ENCODE assay signal across 5 fruit fly cellular contexts in genomic region chrX:8037334-8037733, dm6.
TF ChIP-seq lines count a peak whose summit lies in the region.

TSS of gene CG2233 (minus strand) at chrX:8037517.

- no peak for TF ChIP-seq CTCF in whole organism, embryonic (GFP tag; optimal IDR thresholded peaks at IDR 0.05; lab: Kevin White, UChicago)

TF ChIP-seq in whole organism, adult, 20 proteins besides CTCF, POLR2A, EP300 and RAD21:
- peak; percentile 83 for TF ChIP-seq cic (GFP tag; optimal IDR thresholded peaks at IDR 0.05; lab: Kevin White, UChicago)
- TF ChIP-seq CG12768 (GFP tag; optimal IDR thresholded peaks at IDR 0.05; lab: Kevin White, UChicago), result no peak
- no peak for TF ChIP-seq ovo (GFP tag; optimal IDR thresholded peaks at IDR 0.05; lab: Kevin White, UChicago)
- peak; percentile 73 for TF ChIP-seq tj (GFP tag; optimal IDR thresholded peaks at IDR 0.05; lab: Kevin White, UChicago)
- TF ChIP-seq CG33017 (tag; optimal IDR thresholded peaks at IDR 0.05; lab: Kevin White, UChicago), result no peak
TF ChIP-seq in whole organism, adult: peak in this region for 2.

TF ChIP-seq in whole organism, embryonic, 481 proteins besides CTCF, POLR2A, EP300 and RAD21:
- TF ChIP-seq CG3847 (GFP tag; IDR thresholded peaks at IDR 0.05; lab: Robert Waterston, UW), result no peak
- TF ChIP-seq NK7.1 (GFP tag; optimal IDR thresholded peaks at IDR 0.05; lab: Kevin White, UChicago), result no peak
- TF ChIP-seq CG1024 (GFP tag; IDR thresholded peaks at IDR 0.05; lab: Robert Waterston, UW), result no peak
- 0 out of 3 replicates have a peak, but pooled peaks have one; percentile 36 for TF ChIP-seq CG6791 (GFP tag; IDR thresholded peaks at IDR 0.05; lab: Robert Waterston, UW; ENCODE audit: partially characterized antibody)
- 0 out of 3 replicates have a peak, but pooled peaks have one; percentile 15 for TF ChIP-seq zfh1 (GFP tag; IDR thresholded peaks at IDR 0.05; lab: Robert Waterston, UW)
- TF ChIP-seq crol (GFP tag; IDR thresholded peaks at IDR 0.05; lab: Robert Waterston, UW), result no peak
- 0 out of 3 replicates have a peak, but pooled peaks have one; percentile 14 for TF ChIP-seq CG2889 (GFP tag; IDR thresholded peaks at IDR 0.05; lab: Robert Waterston, UW)
- TF ChIP-seq CG34376 (GFP tag; optimal IDR thresholded peaks at IDR 0.05; lab: Kevin White, UChicago), result peak; percentile 42
- TF ChIP-seq sug (tag; optimal IDR thresholded peaks at IDR 0.05; lab: Kevin White, UChicago), result peak; percentile 10

TF ChIP-seq in whole organism, prepupa, 60 proteins besides CTCF, POLR2A, EP300 and RAD21:
- TF ChIP-seq CG6792 (GFP tag; optimal IDR thresholded peaks at IDR 0.05; lab: Kevin White, UChicago) (no peak), svp (GFP tag; lab: Kevin White, UChicago) (peak; percentile 76)

TF ChIP-seq in whole organism, pupa, 21 proteins besides CTCF, POLR2A, EP300 and RAD21:
- no peak for TF ChIP-seq CG10348 (GFP tag; IDR thresholded peaks at IDR 0.05; lab: Robert Waterston, UW)
- 0 out of 3 replicates have a peak, but pooled peaks have one; percentile 24 for TF ChIP-seq CG4496 (GFP tag; IDR thresholded peaks at IDR 0.05; lab: Robert Waterston, UW)

TF ChIP-seq in whole organism, wandering third instar larva, 38 proteins besides CTCF, POLR2A, EP300 and RAD21:
- TF ChIP-seq Rel (GFP tag; optimal IDR thresholded peaks at IDR 0.05; lab: Kevin White, UChicago), result no peak
- peak; percentile 5 for TF ChIP-seq Rel (tag; optimal IDR thresholded peaks at IDR 0.05; lab: Kevin White, UChicago)
- TF ChIP-seq CG32264 (GFP tag; optimal IDR thresholded peaks at IDR 0.05; lab: Kevin White, UChicago), result no peak
- no peak for TF ChIP-seq Hnf4 (GFP tag; optimal IDR thresholded peaks at IDR 0.05; lab: Kevin White, UChicago)
